Fruit fly (Drosophila melanogaster) whole organism: ENCODE data around the gene Top1.

Experiments
- CG8478 ChIP-seq: fragments of >200 bp; optimal IDR thresholded peaks from 2 replicates; lab custom pipeline; 2018; ENCODE audit warnings: inconsistent platforms
- EcR ChIP-seq, 2 experiments: fragments of >200 bp; optimal IDR thresholded peaks; 2 replicates each; lab custom pipeline; 2017; ENCODE audit warnings: missing biosample characterization in 2 of 2, missing genetic modification characterization in 2 of 2, missing genetic modification reagents in 2 of 2

- TF ChIP-seq EcR (GFP tag; optimal IDR thresholded peaks at IDR 0.05; lab: Kevin White, UChicago) (no peak), CG8478 (no peak)
Measured at dm6 chrX:15292794-15293193, 26.5 kb upstream of the Top1 start, which contains the start of gene CG5877.
